Fruit fly (Drosophila melanogaster) whole organism, embryonic: Measurements from ENCODE around the gene CG34451.

Experiments
- Atf6 ChIP-seq: fragments of 200-800 bp; sonication (Bioruptor generic); IDR thresholded peaks from 2 replicates; pipeline ENCODE4 v1.3.6; 2022; ENCODE audit warnings: missing biosample characterization, missing genetic modification characterization
- CG10654 ChIP-seq: fragments of 200-800 bp; sonication (Bioruptor generic); optimal IDR thresholded peaks from 2 replicates; lab custom pipeline; 2016; ENCODE audit warnings: missing biosample characterization, missing genetic modification characterization
- CG11504 ChIP-seq: fragments of 200-800 bp; sonication (Bioruptor generic); optimal IDR thresholded peaks from 3 replicates; lab custom pipeline; 2019; ENCODE audit warnings: missing biosample characterization, mild to moderate bottlenecking, missing genetic modification characterization, moderate library complexity
- CG12071 ChIP-seq: fragments of 200-800 bp; sonication (Bioruptor generic); optimal IDR thresholded peaks from 3 replicates; lab custom pipeline; 2018; ENCODE audit warnings: missing biosample characterization, mild to moderate bottlenecking, missing genetic modification characterization
- CG12104 ChIP-seq: fragments of 200-800 bp; sonication (Bioruptor generic); optimal IDR thresholded peaks from 3 replicates; lab custom pipeline; 2016; ENCODE audit warnings: missing biosample characterization, missing genetic modification characterization
- CG12155 ChIP-seq: fragments of 200-800 bp; sonication (Bioruptor generic); optimal IDR thresholded peaks from 3 replicates; lab custom pipeline; 2016; ENCODE audit warnings: missing biosample characterization, missing genetic modification characterization
- CG12391 ChIP-seq: fragments of 200-800 bp; sonication (Bioruptor generic); optimal IDR thresholded peaks from 3 replicates; lab custom pipeline; 2018; ENCODE audit warnings: missing biosample characterization, mild to moderate bottlenecking, missing genetic modification characterization, moderate library complexity
- CG13894 ChIP-seq: fragments of 200-800 bp; sonication (Bioruptor generic); optimal IDR thresholded peaks from 3 replicates; lab custom pipeline; 2018; ENCODE audit warnings: missing biosample characterization, mild to moderate bottlenecking, missing genetic modification characterization, moderate library complexity
- CG17328 ChIP-seq: fragments of 200-800 bp; sonication (Bioruptor generic); IDR thresholded peaks from 2 replicates; pipeline ENCODE4 v1.3.6; 2022; ENCODE audit warnings: missing biosample characterization, missing genetic modification characterization
- CG17361 ChIP-seq: fragments of 200-800 bp; sonication (Bioruptor generic); IDR thresholded peaks from 3 replicates; pipeline ENCODE4 v1.3.6; 2022; ENCODE audit warnings: missing biosample characterization, missing genetic modification characterization
- CG18011 ChIP-seq: fragments of 200-800 bp; sonication (Bioruptor generic); optimal IDR thresholded peaks from 2 replicates; lab custom pipeline; 2017; ENCODE audit warnings: missing biosample characterization, missing genetic modification characterization, mild to moderate bottlenecking, moderate library complexity, missing genotype
- CG18262 ChIP-seq: fragments of 200-800 bp; optimal IDR thresholded peaks from 3 replicates; lab custom pipeline; 2019; ENCODE audit warnings: missing biosample characterization, mild to moderate bottlenecking, missing genetic modification characterization, moderate library complexity
- CG18599 ChIP-seq: fragments of 200-800 bp; sonication (Bioruptor generic); optimal IDR thresholded peaks from 3 replicates; lab custom pipeline; 2017; ENCODE audit warnings: missing biosample characterization, missing genetic modification characterization, mild to moderate bottlenecking, moderate library complexity, missing genetic modification reagents
- CG31441 ChIP-seq: fragments of 200-800 bp; sonication (Bioruptor generic); IDR thresholded peaks from 2 replicates; pipeline ENCODE4 v1.3.6; 2022; ENCODE audit warnings: missing biosample characterization, missing genetic modification characterization
- CG32532 ChIP-seq: fragments of 200-800 bp; sonication (Bioruptor generic); IDR thresholded peaks from 2 replicates; pipeline ENCODE4 v1.3.6; 2022; ENCODE audit warnings: missing biosample characterization, missing genetic modification characterization
- CG34376 ChIP-seq: fragments of 200-800 bp; sonication (Bioruptor generic); optimal IDR thresholded peaks from 2 replicates; lab custom pipeline; 2018; ENCODE audit warnings: missing biosample characterization, mild to moderate bottlenecking, missing genetic modification characterization
- CG6175 ChIP-seq: fragments of 200-800 bp; sonication (Bioruptor generic); IDR thresholded peaks from 3 replicates; pipeline ENCODE4 v1.3.6; 2022; ENCODE audit warnings: missing biosample characterization, missing genetic modification characterization
- CG6654 ChIP-seq: fragments of 200-800 bp; sonication (Bioruptor generic); optimal IDR thresholded peaks from 2 replicates; lab custom pipeline; 2017; ENCODE audit warnings: missing biosample characterization, mild to moderate bottlenecking, missing genetic modification characterization
- Dad ChIP-seq: fragments of 200-800 bp; sonication (Bioruptor generic); optimal IDR thresholded peaks from 3 replicates; lab custom pipeline; 2016; ENCODE audit warnings: missing biosample characterization, missing genetic modification characterization
- Gug ChIP-seq: fragments of 200-800 bp; sonication (Bioruptor generic); IDR thresholded peaks from 4 replicates; pipeline ENCODE4 v1.3.6; 2022; ENCODE audit warnings: missing biosample characterization, missing genetic modification characterization
- HLH3B ChIP-seq: fragments of 200-800 bp; sonication (Bioruptor generic); IDR thresholded peaks from 2 replicates; pipeline ENCODE4 v1.3.6; 2022; ENCODE audit warnings: missing biosample characterization, missing genetic modification characterization
- Mad ChIP-seq: fragments of 200-800 bp; sonication (Bioruptor generic); optimal IDR thresholded peaks from 2 replicates; lab custom pipeline; 2016; ENCODE audit warnings: missing biosample characterization, missing genetic modification characterization
- Med ChIP-seq: fragments of 200-800 bp; sonication (Bioruptor generic); peaks from one replicate; lab custom pipeline; 2016; ENCODE audit warnings: missing biosample characterization, missing genetic modification characterization, mild to moderate bottlenecking, inconsistent platforms, moderate library complexity
- Myb ChIP-seq: fragments of 200-800 bp; sonication (Bioruptor generic); optimal IDR thresholded peaks from 2 replicates; lab custom pipeline; 2016; ENCODE audit warnings: missing biosample characterization, missing genetic modification characterization
- NFAT ChIP-seq: fragments of 200-800 bp; sonication (Bioruptor generic); IDR thresholded peaks from 2 replicates; pipeline ENCODE4 v1.3.6; 2022; ENCODE audit warnings: missing biosample characterization, missing genetic modification characterization
- Oli ChIP-seq: fragments of 200-800 bp; sonication (Bioruptor generic); optimal IDR thresholded peaks from 2 replicates; lab custom pipeline; 2018; ENCODE audit warnings: missing biosample characterization, mild to moderate bottlenecking, missing genetic modification characterization, moderate library complexity
- Opbp ChIP-seq: fragments of 200-800 bp; sonication (Bioruptor generic); IDR thresholded peaks from 3 replicates; pipeline ENCODE4 v1.3.6; 2022; ENCODE audit warnings: missing biosample characterization, missing genetic modification characterization; ENCODE audit not compliant: partially characterized antibody
- Sry-δ ChIP-seq: fragments of 200-800 bp; sonication (Bioruptor generic); optimal IDR thresholded peaks from 2 replicates; lab custom pipeline; 2016; ENCODE audit warnings: missing biosample characterization, missing genetic modification characterization
- bcd ChIP-seq: fragments of 200-800 bp; sonication (Bioruptor generic); optimal IDR thresholded peaks from 2 replicates; lab custom pipeline; 2017; ENCODE audit warnings: missing biosample characterization, mild to moderate bottlenecking, missing genetic modification characterization
- cas ChIP-seq: fragments of 200-800 bp; sonication (Bioruptor generic); IDR thresholded peaks from 2 replicates; pipeline ENCODE4 v1.3.6; 2022; ENCODE audit warnings: missing biosample characterization, missing genetic modification characterization
- chinmo ChIP-seq: fragments of 200-800 bp; sonication (Bioruptor generic); IDR thresholded peaks from 4 replicates; pipeline ENCODE4 v1.3.6; 2022; ENCODE audit warnings: missing biosample characterization, missing genetic modification characterization; ENCODE audit not compliant: partially characterized antibody
- dan ChIP-seq: fragments of 200-800 bp; sonication (Bioruptor generic); IDR thresholded peaks from 2 replicates; pipeline ENCODE4 v1.3.6; 2022; ENCODE audit warnings: missing biosample characterization, missing genetic modification characterization
- en ChIP-seq: fragments of 200-800 bp; sonication (Bioruptor generic); optimal IDR thresholded peaks from 2 replicates; lab custom pipeline; 2016; ENCODE audit warnings: missing biosample characterization, missing genetic modification characterization
- esg ChIP-seq: fragments of 200-800 bp; sonication (Bioruptor generic); conservative IDR thresholded peaks from 2 replicates; pipeline ENCODE4 v1.3.6; 2022; ENCODE audit warnings: missing biosample characterization, missing genetic modification characterization
- ewg ChIP-seq: fragments of 200-800 bp; sonication (Bioruptor generic); optimal IDR thresholded peaks from 3 replicates; lab custom pipeline; 2017; ENCODE audit warnings: mild to moderate bottlenecking, missing biosample characterization, missing genetic modification reagents, missing genetic modification characterization
- fd102C ChIP-seq: fragments of 200-800 bp; sonication (Bioruptor generic); optimal IDR thresholded peaks from 2 replicates; lab custom pipeline; 2018; ENCODE audit warnings: missing biosample characterization, mild to moderate bottlenecking, missing genetic modification characterization, moderate library complexity
- fd96Cb ChIP-seq: fragments of 200-800 bp; sonication (Bioruptor generic); optimal IDR thresholded peaks from 2 replicates; lab custom pipeline; 2018; ENCODE audit warnings: missing biosample characterization, mild to moderate bottlenecking, missing genetic modification characterization, moderate library complexity
- gro ChIP-seq: fragments of 200-800 bp; sonication (Bioruptor generic); optimal IDR thresholded peaks from 2 replicates; lab custom pipeline; 2016; ENCODE audit warnings: missing biosample characterization, missing genetic modification characterization
- hbn ChIP-seq: fragments of 200-800 bp; sonication (Bioruptor generic); IDR thresholded peaks from 2 replicates; pipeline ENCODE4 v1.3.6; 2022; ENCODE audit warnings: missing biosample characterization, missing genetic modification characterization; ENCODE audit not compliant: partially characterized antibody
- jumu ChIP-seq: fragments of 200-800 bp; sonication (Bioruptor generic); optimal IDR thresholded peaks from 3 replicates; lab custom pipeline; 2016; ENCODE audit warnings: missing biosample characterization, missing genetic modification characterization
- kni ChIP-seq: fragments of 200-800 bp; sonication (Bioruptor generic); optimal IDR thresholded peaks from 3 replicates; lab custom pipeline; 2017; ENCODE audit warnings: mild to moderate bottlenecking, missing biosample characterization, missing genetic modification reagents, missing genetic modification characterization
- nerfin-2 ChIP-seq: fragments of 200-800 bp; sonication (Bioruptor generic); IDR thresholded peaks from 2 replicates; pipeline ENCODE4 v1.3.6; 2022; ENCODE audit warnings: missing biosample characterization, missing genetic modification characterization; ENCODE audit not compliant: partially characterized antibody
- onecut ChIP-seq: fragments of 200-800 bp; sonication (Bioruptor generic); IDR thresholded peaks from 2 replicates; pipeline ENCODE4 v1.3.6; 2022; ENCODE audit warnings: missing biosample characterization, missing genetic modification characterization
- psq ChIP-seq: fragments of 200-800 bp; sonication (Bioruptor generic); optimal IDR thresholded peaks from 2 replicates; lab custom pipeline; 2017; ENCODE audit warnings: missing biosample characterization, missing genetic modification characterization
- pzg ChIP-seq: fragments of 200-800 bp; sonication (Bioruptor generic); optimal IDR thresholded peaks from 3 replicates; lab custom pipeline; 2018; ENCODE audit warnings: missing biosample characterization, mild to moderate bottlenecking, missing genetic modification characterization, moderate library complexity
- sc ChIP-seq, 3 experiments: fragments of >200 bp in 2 of 3; fragments of 200-800 bp in 1 of 3; sonication (Bioruptor generic) in 1 of 3; optimal IDR thresholded peaks; 2 replicates in 2 of 3; 3 replicates in 1 of 3; lab custom pipeline; 2017; ENCODE audit warnings: mild to moderate bottlenecking in 1 of 3, missing biosample characterization in 1 of 3, missing genetic modification characterization in 1 of 3, missing genetic modification reagents in 1 of 3
- sna ChIP-seq: fragments of 200-800 bp; sonication (Bioruptor generic); IDR thresholded peaks from 2 replicates; pipeline ENCODE4 v1.3.6; 2022; ENCODE audit warnings: missing biosample characterization, missing genetic modification characterization; ENCODE audit not compliant: partially characterized antibody
- ssp ChIP-seq: fragments of 200-800 bp; sonication (Bioruptor generic); IDR thresholded peaks from 2 replicates; pipeline ENCODE4 v1.3.6; 2022; ENCODE audit warnings: missing biosample characterization, missing genetic modification characterization
- toy ChIP-seq: fragments of 200-800 bp; sonication (Bioruptor generic); IDR thresholded peaks from 2 replicates; pipeline ENCODE4 v1.3.6; 2022; ENCODE audit warnings: missing biosample characterization, missing genetic modification characterization
- unc-4 ChIP-seq: fragments of 200-800 bp; sonication (Bioruptor generic); IDR thresholded peaks from 2 replicates; pipeline ENCODE4 v1.3.6; 2022; ENCODE audit warnings: missing biosample characterization, missing genetic modification characterization; ENCODE audit not compliant: partially characterized antibody

The CG34451 gene

dm6 chr3L:15675111-15675510, 16.8 kb downstream of the CG34451 start (continued):
- TF ChIP-seq CG18011 (no peak), CG6175 (GFP tag; lab: Robert Waterston, UW) (no peak), Mad (GFP tag; lab: Kevin White, UChicago) (peak; percentile 41), CG12155 (GFP tag; lab: Kevin White, UChicago) (peak; percentile 29), dan (GFP tag; lab: Robert Waterston, UW) (peak; percentile 54; the same call in 1 of the 2 replicates), Gug (GFP tag; lab: Robert Waterston, UW) (no peak), toy (GFP tag; lab: Robert Waterston, UW) (no peak), en (no peak), CG12071 (GFP tag; lab: Kevin White, UChicago) (no peak), hbn (GFP tag; lab: Robert Waterston, UW) (no peak), CG12391 (tag; lab: Kevin White, UChicago) (peak; percentile 83), esg (peak; percentile 28; the same call in 1 of the 2 replicates), Atf6 (GFP tag; lab: Robert Waterston, UW) (no peak), chinmo (no peak), Dad (GFP tag; lab: Kevin White, UChicago) (no peak), nerfin-2 (GFP tag; lab: Robert Waterston, UW) (no peak), ssp (GFP tag; lab: Robert Waterston, UW) (peak; percentile 36), cas (no peak), NFAT (GFP tag; lab: Robert Waterston, UW) (no peak), CG11504 (tag; lab: Kevin White, UChicago) (peak; percentile 60), CG10654 (GFP tag; lab: Kevin White, UChicago) (peak; percentile 62), unc-4 (GFP tag; lab: Robert Waterston, UW) (no peak), onecut (GFP tag; lab: Robert Waterston, UW) (0 out of 2 replicates have a peak, but pooled peaks have one; percentile 22), psq (no peak), Med (GFP tag; lab: Kevin White, UChicago) (peak; percentile 85), ewg (GFP tag; lab: Kevin White, UChicago) (peak; percentile 27), CG17361 (GFP tag; lab: Robert Waterston, UW) (peak; percentile 81), CG18599 (no peak), fd102C (GFP tag; lab: Kevin White, UChicago) (no peak), Myb (GFP tag; lab: Kevin White, UChicago) (no peak), sc (optimal IDR thresholded peaks at IDR 0.05; lab: Kevin White, UChicago) (no peak), sc (GFP tag; optimal IDR thresholded peaks at IDR 0.05; lab: Kevin White, UChicago) (peak; percentile 83), CG34376 (GFP tag; lab: Kevin White, UChicago) (no peak), gro (GFP tag; lab: Kevin White, UChicago) (no peak), jumu (GFP tag; lab: Kevin White, UChicago) (peak; percentile 57), kni (GFP tag; lab: Kevin White, UChicago) (no peak), CG12104 (GFP tag; lab: Kevin White, UChicago) (no peak), HLH3B (GFP tag; lab: Robert Waterston, UW) (peak; percentile 38; the same call in 1 of the 2 replicates), Sry-δ (GFP tag; lab: Kevin White, UChicago) (peak; percentile 21), CG18262 (tag; lab: Kevin White, UChicago) (peak; percentile 91), pzg (GFP tag; lab: Kevin White, UChicago) (no peak), sna (GFP tag; lab: Robert Waterston, UW) (no peak), fd96Cb (peak; percentile 78), CG31441 (GFP tag; lab: Robert Waterston, UW) (peak; percentile 82), CG32532 (GFP tag; lab: Robert Waterston, UW) (no peak), bcd (GFP tag; lab: Kevin White, UChicago) (peak; percentile 55), Oli (tag; lab: Kevin White, UChicago) (peak; percentile 74), CG6654 (GFP tag; lab: Kevin White, UChicago) (peak; percentile 46), CG13894 (no peak), Opbp (GFP tag; lab: Robert Waterston, UW) (no peak), CG17328 (GFP tag; lab: Robert Waterston, UW) (peak; percentile 79)
